Fruit fly (Drosophila melanogaster) whole organism, embryonic: ENCODE measurements around the gene CG32023.

Experiments used
- Aef1 ChIP-seq: fragments of 200-800 bp; sonication (Bioruptor generic); IDR thresholded peaks from 3 replicates; pipeline ENCODE4 v1.3.6; 2022; ENCODE audit warnings: missing biosample characterization, missing genetic modification characterization
- CG10543 ChIP-seq: fragments of 200-800 bp; sonication (Bioruptor generic); optimal IDR thresholded peaks from 3 replicates; lab custom pipeline; 2017; ENCODE audit warnings: missing biosample characterization, mild to moderate bottlenecking, missing genetic modification characterization, moderate library complexity
- CG14441 ChIP-seq: fragments of 200-800 bp; sonication (Bioruptor generic); IDR thresholded peaks from 2 replicates; pipeline ENCODE4 v1.3.6; 2022; ENCODE audit warnings: missing biosample characterization, missing genetic modification characterization
- CG16779 ChIP-seq: fragments of 200-800 bp; sonication (Bioruptor generic); IDR thresholded peaks from 2 replicates; pipeline ENCODE4 v1.3.6; 2022; ENCODE audit warnings: missing biosample characterization, missing genetic modification characterization
- CG18262 ChIP-seq: fragments of 200-800 bp; optimal IDR thresholded peaks from 3 replicates; lab custom pipeline; 2019; ENCODE audit warnings: missing biosample characterization, mild to moderate bottlenecking, missing genetic modification characterization, moderate library complexity
- CG18599 ChIP-seq: fragments of 200-800 bp; sonication (Bioruptor generic); optimal IDR thresholded peaks from 3 replicates; lab custom pipeline; 2017; ENCODE audit warnings: missing biosample characterization, missing genetic modification characterization, mild to moderate bottlenecking, moderate library complexity, missing genetic modification reagents
- CG2875 ChIP-seq: fragments of 200-800 bp; sonication (Bioruptor generic); optimal IDR thresholded peaks from 2 replicates; lab custom pipeline; 2017; ENCODE audit warnings: missing biosample characterization, mild to moderate bottlenecking, missing genetic modification characterization, missing genetic modification reagents
- CG2889 ChIP-seq: fragments of 200-800 bp; sonication (Bioruptor generic); IDR thresholded peaks from 3 replicates; pipeline ENCODE4 v1.3.6; 2022; ENCODE audit warnings: missing biosample characterization, missing genetic modification characterization
- CG30403 ChIP-seq: fragments of 200-800 bp; sonication (Bioruptor generic); optimal IDR thresholded peaks from 3 replicates; lab custom pipeline; 2016; ENCODE audit warnings: missing biosample characterization, missing genetic modification characterization
- CG4282 ChIP-seq: fragments of 200-800 bp; sonication (Bioruptor generic); optimal IDR thresholded peaks from 2 replicates; lab custom pipeline; 2016; ENCODE audit warnings: missing biosample characterization, missing genetic modification characterization
- CG4360 ChIP-seq: fragments of 200-800 bp; sonication (Bioruptor generic); IDR thresholded peaks from 2 replicates; pipeline ENCODE4 v1.3.6; 2022; ENCODE audit warnings: missing biosample characterization, missing genetic modification characterization
- CG4730 ChIP-seq: fragments of 200-800 bp; sonication (Bioruptor generic); IDR thresholded peaks from 2 replicates; pipeline ENCODE4 v1.3.6; 2022; ENCODE audit warnings: missing biosample characterization, missing genetic modification characterization
- CG6254 ChIP-seq: fragments of 200-800 bp; sonication (Bioruptor generic); optimal IDR thresholded peaks from 3 replicates; lab custom pipeline; 2017; ENCODE audit warnings: mild to moderate bottlenecking, missing biosample characterization, missing genetic modification reagents, missing genetic modification characterization
- CG7556 ChIP-seq: fragments of 200-800 bp; sonication (Bioruptor generic); optimal IDR thresholded peaks from 2 replicates; lab custom pipeline; 2017; ENCODE audit warnings: missing biosample characterization, mild to moderate bottlenecking, missing genetic modification characterization
- CG7839 ChIP-seq: fragments of 200-800 bp; sonication (Bioruptor generic); optimal IDR thresholded peaks from 3 replicates; lab custom pipeline; 2018; ENCODE audit warnings: missing biosample characterization, mild to moderate bottlenecking, missing genetic modification characterization, moderate library complexity
- CG8089 ChIP-seq: fragments of 200-800 bp; sonication (Bioruptor generic); optimal IDR thresholded peaks from 3 replicates; lab custom pipeline; 2016; ENCODE audit warnings: missing biosample characterization, missing genetic modification characterization
- CG9932 ChIP-seq: fragments of 200-800 bp; sonication (Bioruptor generic); IDR thresholded peaks from 2 replicates; pipeline ENCODE4 v1.3.6; 2022; ENCODE audit warnings: missing biosample characterization, missing genetic modification characterization
- Dfd ChIP-seq, 2 experiments: fragments of >200 bp; optimal IDR thresholded peaks; 2 replicates each; lab custom pipeline; 2017; ENCODE audit warnings: missing biosample characterization in 2 of 2, missing genetic modification characterization in 2 of 2
- Dll ChIP-seq: fragments of 200-800 bp; sonication (Bioruptor generic); IDR thresholded peaks from 4 replicates; pipeline ENCODE4 v1.3.6; 2022; ENCODE audit warnings: missing biosample characterization, missing genetic modification characterization; ENCODE audit not compliant: partially characterized antibody
- MTF-1 ChIP-seq: fragments of 200-800 bp; sonication (Bioruptor generic); optimal IDR thresholded peaks from 2 replicates; lab custom pipeline; 2018; ENCODE audit warnings: missing biosample characterization, mild to moderate bottlenecking, missing genetic modification characterization, borderline replicate concordance
- Nf-YA ChIP-seq: fragments of 200-800 bp; sonication (Bioruptor generic); IDR thresholded peaks from 2 replicates; pipeline ENCODE4 v1.3.6; 2022; ENCODE audit warnings: missing biosample characterization, missing genetic modification characterization
- Nf-YC ChIP-seq: fragments of 200-800 bp; optimal IDR thresholded peaks from 3 replicates; lab custom pipeline; 2019; ENCODE audit warnings: missing biosample characterization, mild to moderate bottlenecking, missing genetic modification characterization, moderate library complexity
- Sry-β ChIP-seq: fragments of 200-800 bp; sonication (Bioruptor generic); optimal IDR thresholded peaks from 2 replicates; lab custom pipeline; 2018; ENCODE audit warnings: missing biosample characterization, mild to moderate bottlenecking, missing genetic modification characterization, moderate library complexity
- Tbp ChIP-seq: fragments of >200 bp; optimal IDR thresholded peaks from 2 replicates; lab custom pipeline; 2018; ENCODE audit warnings: missing biosample characterization, missing genetic modification characterization
- abd-A ChIP-seq: fragments of 200-800 bp; sonication (Bioruptor generic); optimal IDR thresholded peaks from 3 replicates; lab custom pipeline; 2019; ENCODE audit warnings: missing biosample characterization, mild to moderate bottlenecking, missing genetic modification characterization, moderate library complexity
- cad ChIP-seq: fragments of >200 bp; optimal IDR thresholded peaks from 2 replicates; lab custom pipeline; 2017; ENCODE audit warnings: missing biosample characterization, missing genetic modification characterization
- chm ChIP-seq: fragments of 200-800 bp; sonication (Bioruptor generic); IDR thresholded peaks from 2 replicates; pipeline ENCODE4 v1.3.6; 2022; ENCODE audit warnings: missing biosample characterization, missing genetic modification characterization
- corto ChIP-seq: fragments of 200-800 bp; sonication (Bioruptor generic); optimal IDR thresholded peaks from 2 replicates; lab custom pipeline; 2016; ENCODE audit warnings: missing biosample characterization, mild to moderate bottlenecking, missing genetic modification characterization, moderate library complexity
- crc ChIP-seq: fragments of 200-800 bp; sonication (Bioruptor generic); optimal IDR thresholded peaks from 2 replicates; lab custom pipeline; 2016; ENCODE audit warnings: missing biosample characterization, missing genetic modification characterization
- danr ChIP-seq: fragments of 200-800 bp; sonication (Bioruptor generic); IDR thresholded peaks from 2 replicates; pipeline ENCODE4 v1.3.6; 2022; ENCODE audit warnings: missing biosample characterization, missing genetic modification characterization
- dm ChIP-seq: fragments of 200-800 bp; sonication (Bioruptor generic); optimal IDR thresholded peaks from 3 replicates; lab custom pipeline; 2016; ENCODE audit warnings: missing biosample characterization, missing genetic modification characterization
- dmrt99B ChIP-seq: fragments of 200-800 bp; sonication (Bioruptor generic); optimal IDR thresholded peaks from 2 replicates; lab custom pipeline; 2018; ENCODE audit warnings: missing biosample characterization, mild to moderate bottlenecking, missing genetic modification characterization, moderate library complexity
- dpn ChIP-seq, 2 experiments: fragments of 200-800 bp; sonication (Bioruptor generic); optimal IDR thresholded peaks; 3 replicates each; lab custom pipeline; 2016; ENCODE audit warnings: missing biosample characterization in 2 of 2, missing genetic modification characterization in 2 of 2
- fd3F ChIP-seq: fragments of 200-800 bp; sonication (Bioruptor generic); optimal IDR thresholded peaks from 2 replicates; lab custom pipeline; 2018; ENCODE audit warnings: missing biosample characterization, mild to moderate bottlenecking, missing genetic modification characterization, moderate library complexity
- gcm ChIP-seq: fragments of 200-800 bp; sonication (Bioruptor generic); optimal IDR thresholded peaks from 2 replicates; lab custom pipeline; 2019; ENCODE audit warnings: missing biosample characterization, mild to moderate bottlenecking, missing genetic modification characterization, moderate library complexity
- hbn ChIP-seq: fragments of 200-800 bp; sonication (Bioruptor generic); IDR thresholded peaks from 2 replicates; pipeline ENCODE4 v1.3.6; 2022; ENCODE audit warnings: missing biosample characterization, missing genetic modification characterization; ENCODE audit not compliant: partially characterized antibody
- hkb ChIP-seq, 2 experiments: fragments of 200-800 bp in 1 of 2; fragments of >200 bp in 1 of 2; sonication (Bioruptor generic) in 1 of 2; IDR thresholded peaks in 1 of 2; optimal IDR thresholded peaks in 1 of 2; 2 replicates each; pipeline versions ENCODE4 v1.3.6 to Lab custom; 2017 to 2022; ENCODE audit warnings: missing biosample characterization in 1 of 2, missing genetic modification characterization in 1 of 2
- kah ChIP-seq: fragments of 200-800 bp; sonication (Bioruptor generic); optimal IDR thresholded peaks from 2 replicates; lab custom pipeline; 2018; ENCODE audit warnings: missing biosample characterization, mild to moderate bottlenecking, missing genetic modification characterization
- nau ChIP-seq: fragments of 200-800 bp; sonication (Bioruptor generic); optimal IDR thresholded peaks from 3 replicates; lab custom pipeline; 2017; ENCODE audit warnings: missing biosample characterization, mild to moderate bottlenecking, missing genetic modification characterization, missing genetic modification reagents
- odd ChIP-seq: fragments of 200-800 bp; sonication (Bioruptor generic); optimal IDR thresholded peaks from 2 replicates; lab custom pipeline; 2017; ENCODE audit warnings: missing biosample characterization, mild to moderate bottlenecking, missing genetic modification characterization
- phol ChIP-seq: fragments of 200-800 bp; sonication (Bioruptor generic); optimal IDR thresholded peaks from 3 replicates; lab custom pipeline; 2018; ENCODE audit warnings: missing biosample characterization, mild to moderate bottlenecking, missing genetic modification characterization, moderate library complexity
- sd ChIP-seq: fragments of 200-800 bp; sonication (Bioruptor generic); optimal IDR thresholded peaks from 3 replicates; lab custom pipeline; 2018; ENCODE audit warnings: missing biosample characterization, mild to moderate bottlenecking, missing genetic modification characterization, moderate library complexity
- slbo ChIP-seq: fragments of 200-800 bp; sonication (Bioruptor generic); IDR thresholded peaks from 2 replicates; pipeline ENCODE4 v1.3.6; 2022; ENCODE audit warnings: missing biosample characterization, missing genetic modification characterization
- sna ChIP-seq: fragments of 200-800 bp; sonication (Bioruptor generic); IDR thresholded peaks from 2 replicates; pipeline ENCODE4 v1.3.6; 2022; ENCODE audit warnings: missing biosample characterization, missing genetic modification characterization; ENCODE audit not compliant: partially characterized antibody
- tna ChIP-seq: fragments of 200-800 bp; sonication (Bioruptor generic); IDR thresholded peaks from 2 replicates; pipeline ENCODE4 v1.3.6; 2022; ENCODE audit warnings: missing biosample characterization, missing genetic modification characterization; ENCODE audit not compliant: partially characterized antibody
- vnd ChIP-seq: fragments of 200-800 bp; sonication (Bioruptor generic); IDR thresholded peaks from 3 replicates; pipeline ENCODE4 v1.3.6; 2022; ENCODE audit warnings: missing biosample characterization, missing genetic modification characterization; ENCODE audit not compliant: partially characterized antibody
- zen ChIP-seq: fragments of 200-800 bp; sonication (Bioruptor generic); optimal IDR thresholded peaks from 3 replicates; lab custom pipeline; 2018; ENCODE audit warnings: missing biosample characterization, mild to moderate bottlenecking, missing genetic modification characterization, moderate library complexity

The CG32023 gene

dm6 chr3L:8827133-8827867, 23.3 kb upstream of the CG32023 start, which contains the start of gene dally (continued):
- TF ChIP-seq tna (GFP tag; lab: Robert Waterston, UW) (peak; percentile 64; the same call in 1 of the 2 replicates), Nf-YA (GFP tag; lab: Robert Waterston, UW) (0 out of 2 replicates have a peak, but pooled peaks have one; percentile 32), sd (tag; lab: Kevin White, UChicago) (peak; percentile 34), CG18599 (GFP tag; lab: Kevin White, UChicago) (peak; percentile 45), danr (GFP tag; lab: Robert Waterston, UW) (no peak), CG18262 (peak; percentile 19), hkb (optimal IDR thresholded peaks at IDR 0.05; lab: Kevin White, UChicago) (peak; percentile 57), hkb (GFP tag; IDR thresholded peaks at IDR 0.05; lab: Robert Waterston, UW) (peak; percentile 68), nau (GFP tag; lab: Kevin White, UChicago) (peak; percentile 30), CG4730 (GFP tag; lab: Robert Waterston, UW) (no peak), kah (GFP tag; lab: Kevin White, UChicago) (peak; percentile 20), abd-A (tag; lab: Kevin White, UChicago) (peak; percentile 56), Aef1 (GFP tag; lab: Robert Waterston, UW) (no peak), cad (no peak), CG4282 (GFP tag; lab: Kevin White, UChicago) (peak; percentile 63), CG30403 (GFP tag; lab: Kevin White, UChicago) (peak; percentile 12), CG7556 (GFP tag; lab: Kevin White, UChicago) (no peak), hbn (peak; percentile 26; the same call in 1 of the 2 replicates), Dll (peak; percentile 36; the same call in 1 of the 4 replicates), chm (GFP tag; lab: Robert Waterston, UW) (peak; percentile 78), corto (peak; percentile 40), CG4360 (GFP tag; lab: Robert Waterston, UW) (peak; percentile 48; the same call in 1 of the 2 replicates), CG8089 (GFP tag; lab: Kevin White, UChicago) (no peak), CG14441 (0 out of 2 replicates have a peak, but pooled peaks have one; percentile 6), MTF-1 (GFP tag; lab: Kevin White, UChicago) (peak; percentile 72), phol (no peak), Nf-YC (tag; lab: Kevin White, UChicago) (peak; percentile 23), odd (GFP tag; lab: Kevin White, UChicago) (peak; percentile 44), CG16779 (GFP tag; lab: Robert Waterston, UW) (0 out of 2 replicates have a peak, but pooled peaks have one; percentile 20), crc (GFP tag; lab: Kevin White, UChicago) (no peak), CG10543 (peak; percentile 73), Dfd (GFP tag; optimal IDR thresholded peaks at IDR 0.05; lab: Kevin White, UChicago) (no peak), slbo (GFP tag; lab: Robert Waterston, UW) (peak; percentile 54), zen (tag; lab: Kevin White, UChicago) (peak; percentile 17), CG2875 (GFP tag; lab: Kevin White, UChicago) (peak; percentile 9), dm (GFP tag; lab: Kevin White, UChicago) (no peak), sna (GFP tag; lab: Robert Waterston, UW) (peak; percentile 22; the same call in 1 of the 2 replicates), CG9932 (peak; percentile 41), fd3F (GFP tag; lab: Kevin White, UChicago) (no peak), dmrt99B (tag; lab: Kevin White, UChicago) (peak; percentile 20), dpn (GFP tag; optimal IDR thresholded peaks at IDR 0.05; lab: Kevin White, UChicago) (peak in 1 of 2 experiments; percentile 2), Tbp (GFP tag; lab: Kevin White, UChicago) (no peak), CG6254 (GFP tag; lab: Kevin White, UChicago) (peak; percentile 55), gcm (GFP tag; lab: Kevin White, UChicago) (peak; percentile 34), vnd (GFP tag; lab: Robert Waterston, UW) (0 out of 3 replicates have a peak, but pooled peaks have one; percentile 6), CG7839 (peak; percentile 44), CG2889 (no peak), Sry-β (GFP tag; lab: Kevin White, UChicago) (no peak)
